Worm (Caenorhabditis elegans) whole organism, L1 larva: ENCODE data around the gene slo-2.

Experiments used
- Y116A8C.19 ChIP-seq: sonication (generic microtip); optimal IDR thresholded peaks from 2 replicates; lab custom pipeline; 2016; ENCODE audit warnings: missing compliant biosample characterization, missing genetic modification characterization, borderline replicate concordance
- aha-1 ChIP-seq: fragments of 150-350 bp; optimal IDR thresholded peaks from 2 replicates; lab custom pipeline; 2014; ENCODE audit warnings: missing biosample characterization, missing genetic modification characterization
- blmp-1 ChIP-seq: fragments of 150-350 bp; optimal IDR thresholded peaks from 2 replicates; lab custom pipeline; 2014; ENCODE audit warnings: missing biosample characterization, missing genetic modification characterization
- ceh-8 ChIP-seq: fragments of 200-800 bp; sonication (Bioruptor generic); optimal IDR thresholded peaks from 2 replicates; lab custom pipeline; 2018; ENCODE audit warnings: mild to moderate bottlenecking, missing genetic modification characterization, moderate library complexity, missing compliant biosample characterization
- ceh-88 ChIP-seq: fragments of 200-800 bp; sonication (Bioruptor generic); IDR thresholded peaks from 2 replicates; pipeline ENCODE4 v1.3.6; 2022; ENCODE audit warnings: missing genetic modification characterization, missing compliant biosample characterization
- ces-1 ChIP-seq: fragments of 150-350 bp; optimal IDR thresholded peaks from 2 replicates; lab custom pipeline; 2014; ENCODE audit warnings: missing biosample characterization, missing genetic modification reagents, missing genetic modification characterization
- efl-3 ChIP-seq: fragments of 200-800 bp; sonication (Bioruptor generic); optimal IDR thresholded peaks from 2 replicates; lab custom pipeline; 2018; ENCODE audit warnings: mild to moderate bottlenecking, missing genetic modification characterization, missing compliant biosample characterization
- elt-2 ChIP-seq: sonication (generic microtip); optimal IDR thresholded peaks from 2 replicates; lab custom pipeline; 2016; ENCODE audit warnings: missing genetic modification characterization, mild to moderate bottlenecking, inconsistent platforms, missing compliant biosample characterization, missing genetic modification reagents
- elt-3 ChIP-seq, 6 experiments: fragments of 150-350 bp in 1 of 6; sonication (generic microtip); optimal IDR thresholded peaks; 2 replicates each; lab custom pipeline; 2017 to 2018; ENCODE audit warnings: missing biosample characterization in 6 of 6, missing genetic modification characterization in 6 of 6, inconsistent platforms in 1 of 6
- ets-5 ChIP-seq: fragments of 200-800 bp; sonication (Bioruptor generic); IDR thresholded peaks from 2 replicates; pipeline ENCODE4 v1.3.6; 2022; ENCODE audit warnings: missing genetic modification characterization, missing compliant biosample characterization
- fkh-10 ChIP-seq: sonication (generic microtip); optimal IDR thresholded peaks from 2 replicates; lab custom pipeline; 2017; ENCODE audit warnings: missing biosample characterization, missing genetic modification reagents, missing genetic modification characterization
- hlh-17 ChIP-seq: fragments of 200-800 bp; sonication (Bioruptor generic); optimal IDR thresholded peaks from 2 replicates; lab custom pipeline; 2018; ENCODE audit warnings: missing genetic modification characterization, mild to moderate bottlenecking, missing compliant biosample characterization, moderate library complexity, borderline replicate concordance
- isw-1 ChIP-seq: fragments of 200-800 bp; sonication (Bioruptor generic); IDR thresholded peaks from 2 replicates; pipeline ENCODE4 v1.3.6; 2022; ENCODE audit warnings: missing genetic modification characterization, missing compliant biosample characterization
- lin-13 ChIP-seq: fragments of 150-350 bp; optimal IDR thresholded peaks from 2 replicates; lab custom pipeline; 2014; ENCODE audit warnings: missing biosample characterization, missing genetic modification reagents, missing genetic modification characterization
- lin-14 ChIP-seq: fragments of 200-800 bp; sonication (Bioruptor generic); optimal IDR thresholded peaks from 2 replicates; lab custom pipeline; 2018; ENCODE audit warnings: mild to moderate bottlenecking, missing genetic modification characterization, moderate library complexity, missing compliant biosample characterization
- lsy-2 ChIP-seq, 2 experiments: fragments of 150-350 bp; optimal IDR thresholded peaks; 2 replicates each; lab custom pipeline; 2014; ENCODE audit warnings: missing biosample characterization in 2 of 2, missing genetic modification characterization in 2 of 2
- mdl-1 ChIP-seq, 2 experiments: fragments of 150-350 bp; optimal IDR thresholded peaks; 2 replicates each; lab custom pipeline; 2014 to 2017; ENCODE audit warnings: missing biosample characterization in 2 of 2, missing genetic modification characterization in 2 of 2, inconsistent platforms in 1 of 2
- mep-1 ChIP-seq: fragments of 150-350 bp; optimal IDR thresholded peaks from 2 replicates; lab custom pipeline; 2014; ENCODE audit warnings: missing biosample characterization, missing genetic modification characterization
- nhr-11 ChIP-seq: fragments of 150-350 bp; optimal IDR thresholded peaks from 2 replicates; lab custom pipeline; 2014; ENCODE audit warnings: missing biosample characterization, missing genetic modification characterization
- nhr-12 ChIP-seq: sonication (generic microtip); optimal IDR thresholded peaks from 2 replicates; lab custom pipeline; 2017; ENCODE audit warnings: missing biosample characterization, missing genetic modification characterization
- nhr-19 ChIP-seq: fragments of 200-800 bp; sonication (Bioruptor generic); conservative IDR thresholded peaks from 2 replicates; pipeline ENCODE4 v1.3.6; 2022; ENCODE audit warnings: missing genetic modification characterization, missing compliant biosample characterization
- nhr-237 ChIP-seq: fragments of 150-350 bp; optimal IDR thresholded peaks from 2 replicates; lab custom pipeline; 2014; ENCODE audit warnings: missing biosample characterization, missing genetic modification characterization
- nhr-77 ChIP-seq: fragments of 150-350 bp; optimal IDR thresholded peaks from 2 replicates; lab custom pipeline; 2014; ENCODE audit warnings: missing biosample characterization, missing genetic modification characterization
- nhr-84 ChIP-seq: sonication (generic microtip); optimal IDR thresholded peaks from 2 replicates; lab custom pipeline; 2017; ENCODE audit warnings: missing biosample characterization, missing genetic modification characterization
- nhr-85 ChIP-seq: sonication (generic microtip); peaks from one replicate; lab custom pipeline; 2016; ENCODE audit warnings: missing genetic modification characterization, inconsistent platforms, missing compliant biosample characterization
- pag-3 ChIP-seq: sonication (generic microtip); optimal IDR thresholded peaks from 2 replicates; lab custom pipeline; 2017; ENCODE audit warnings: missing genetic modification characterization, mild to moderate bottlenecking, missing compliant biosample characterization, antibody characterized with exemption, borderline replicate concordance; ENCODE audit not compliant: insufficient read depth
- pax-3 ChIP-seq: fragments of 200-800 bp; sonication (Bioruptor generic); optimal IDR thresholded peaks from 2 replicates; lab custom pipeline; 2018; ENCODE audit warnings: mild to moderate bottlenecking, missing genetic modification characterization, moderate library complexity, missing compliant biosample characterization
- sox-4 ChIP-seq: sonication (generic microtip); optimal IDR thresholded peaks from 2 replicates; lab custom pipeline; 2016; ENCODE audit warnings: missing genetic modification characterization, missing compliant biosample characterization
- sup-37 ChIP-seq: fragments of 200-800 bp; sonication (Bioruptor generic); optimal IDR thresholded peaks from 2 replicates; lab custom pipeline; 2018; ENCODE audit warnings: mild to moderate bottlenecking, missing genetic modification characterization, missing compliant biosample characterization
- unc-30 ChIP-seq: sonication (generic microtip); optimal IDR thresholded peaks from 2 replicates; lab custom pipeline; 2017; ENCODE audit warnings: missing biosample characterization, missing genetic modification characterization
- unc-62 ChIP-seq: fragments of 150-350 bp; optimal IDR thresholded peaks from 2 replicates; lab custom pipeline; 2014; ENCODE audit warnings: missing biosample characterization, missing genetic modification reagents, missing genetic modification characterization
- vab-15 ChIP-seq: sonication (generic microtip); optimal IDR thresholded peaks from 2 replicates; lab custom pipeline; 2017; ENCODE audit warnings: missing genotype, mild to moderate bottlenecking, missing genetic modification characterization, missing compliant biosample characterization
- zip-4 ChIP-seq: fragments of 200-800 bp; sonication (Bioruptor generic); optimal IDR thresholded peaks from 2 replicates; lab custom pipeline; 2018; ENCODE audit warnings: mild to moderate bottlenecking, missing genetic modification characterization, moderate library complexity, missing compliant biosample characterization
- ztf-11 ChIP-seq, 2 experiments: sonication (generic microtip); optimal IDR thresholded peaks; 2 replicates each; lab custom pipeline; 2016 to 2017; ENCODE audit warnings: missing genetic modification characterization in 2 of 2, missing biosample characterization in 1 of 2, missing compliant biosample characterization in 1 of 2

slo-2 gene

DNA sequence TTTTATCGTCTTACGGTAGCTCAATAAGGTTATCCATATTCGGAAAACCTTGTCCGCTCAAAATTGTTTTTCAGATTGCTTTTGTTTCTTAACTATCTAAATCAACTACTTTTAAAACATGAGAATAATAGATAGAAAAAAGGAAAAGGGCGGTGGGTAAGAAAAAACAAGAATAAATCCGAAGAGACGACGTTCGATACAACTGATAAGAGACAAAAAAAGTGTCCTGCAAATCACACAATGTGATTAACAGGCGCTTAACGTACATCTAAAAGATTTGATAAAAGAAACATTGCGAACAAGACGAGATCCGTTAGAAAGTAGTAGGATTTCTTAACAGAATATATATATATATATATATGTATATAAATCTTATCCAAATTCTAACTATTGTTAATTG lies 27.8 kb upstream of the slo-2 start, which contains the start of gene hum-4:
hum-4 (minus strand) TSS at position 101 of the 400 bp plus-strand sequence.
- TF ChIP-seq ceh-88 (GFP tag; lab: Robert Waterston, UW) (no peak), blmp-1 (tag; lab: Kevin White, UChicago) (peak; percentile 10)
- TF ChIP-seq, all 84 proteins: peak for 1

DNA sequence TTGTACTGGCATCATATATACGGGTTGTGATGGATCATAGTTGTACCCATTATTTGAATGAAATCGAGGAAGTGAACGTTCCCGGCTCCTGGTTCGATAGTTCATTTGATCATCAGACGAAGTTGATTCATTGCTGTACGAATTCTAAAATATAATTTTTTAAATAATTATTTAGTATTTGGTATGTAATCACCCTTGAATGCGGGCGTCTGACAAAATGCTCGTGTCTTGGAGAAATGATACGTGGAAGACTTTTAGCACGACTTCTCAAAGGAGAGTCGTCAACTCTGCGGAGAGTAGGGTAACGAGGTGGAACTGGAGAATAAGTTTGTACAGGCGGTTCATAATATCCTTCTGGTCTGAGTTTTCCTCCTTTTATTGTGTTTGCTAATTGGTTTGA lies 21.8 kb upstream of the slo-2 start:
- TF ChIP-seq pax-3 (tag; lab: Kevin White, UChicago) (no peak), vab-15 (tag; lab: Kevin White, UChicago) (no peak), mdl-1 (tag; optimal IDR thresholded peaks at IDR 0.05; lab: Kevin White, UChicago) (no peak), fkh-10 (no peak), elt-3 (tag; optimal IDR thresholded peaks at IDR 0.05; lab: Kevin White, UChicago) (no peak), nhr-85 (tag; lab: Kevin White, UChicago) (no peak), pag-3 (tag; lab: Kevin White, UChicago) (no peak), zip-4 (GFP tag; lab: Kevin White, UChicago) (no peak), efl-3 (no peak), ets-5 (GFP tag; lab: Robert Waterston, UW) (no peak), Y116A8C.19 (no peak), nhr-237 (tag; lab: Kevin White, UChicago) (no peak), unc-30 (tag; lab: Kevin White, UChicago) (no peak), ztf-11 (tag; optimal IDR thresholded peaks at IDR 0.05; lab: Kevin White, UChicago) (no peak), sox-4 (tag; lab: Kevin White, UChicago) (no peak), nhr-77 (tag; lab: Kevin White, UChicago) (no peak), nhr-84 (tag; lab: Kevin White, UChicago) (no peak), nhr-11 (tag; lab: Kevin White, UChicago) (no peak), ces-1 (GFP tag; lab: Kevin White, UChicago) (no peak)

DNA sequence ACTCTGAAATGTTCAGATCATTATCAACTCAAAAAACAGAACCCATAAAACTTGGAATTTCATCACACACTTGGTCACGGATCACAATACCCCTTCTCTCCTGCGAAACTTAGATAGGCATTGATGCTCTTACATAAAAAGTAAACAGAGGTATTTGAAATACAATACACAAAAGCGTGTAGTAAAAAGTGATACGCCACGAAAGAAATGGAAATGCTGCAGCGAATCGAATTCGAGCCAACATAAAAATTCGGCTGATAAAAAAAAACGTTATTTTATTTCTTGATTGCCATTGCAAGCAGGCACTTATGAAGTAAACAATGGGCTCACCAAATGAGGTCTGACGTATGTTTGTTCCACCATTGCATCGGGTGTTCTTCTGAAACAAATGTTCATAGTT lies 20.9 kb upstream of the slo-2 start:
- TF ChIP-seq elt-2 (peak; percentile 59), lin-13 (GFP tag; lab: Kevin White, UChicago) (no peak)
- TF ChIP-seq, all 84 proteins: peak for 1

DNA sequence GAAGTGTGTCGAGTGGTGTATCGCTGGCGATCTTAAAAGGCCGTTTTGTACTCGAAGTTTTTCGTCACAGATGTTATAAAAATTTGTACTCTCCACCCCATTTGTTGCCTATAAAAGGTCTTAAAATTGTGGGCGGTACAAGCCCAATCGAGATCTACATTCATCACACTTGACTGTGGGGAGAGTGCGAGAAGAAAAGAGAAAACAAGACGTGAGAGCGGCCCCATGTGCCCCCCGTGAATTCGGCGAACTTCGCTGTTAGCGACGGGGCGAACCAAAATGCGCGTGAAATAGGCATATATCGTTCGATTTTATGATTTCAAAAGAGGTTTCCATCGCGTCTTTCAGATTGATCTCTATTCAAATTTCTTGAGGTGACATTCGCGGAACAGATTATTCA lies 14.3 kb upstream of the slo-2 start, which contains the start of gene F46C3.6:
F46C3.6 (minus strand) TSS at position 87 of the 400 bp plus-strand sequence.
- TF ChIP-seq hlh-17 (GFP tag; lab: Kevin White, UChicago) (no peak), lin-14 (GFP tag; lab: Kevin White, UChicago) (peak; percentile 11), blmp-1 (tag; lab: Kevin White, UChicago) (peak; percentile 42), nhr-85 (tag; lab: Kevin White, UChicago) (peak; percentile 87)

DNA sequence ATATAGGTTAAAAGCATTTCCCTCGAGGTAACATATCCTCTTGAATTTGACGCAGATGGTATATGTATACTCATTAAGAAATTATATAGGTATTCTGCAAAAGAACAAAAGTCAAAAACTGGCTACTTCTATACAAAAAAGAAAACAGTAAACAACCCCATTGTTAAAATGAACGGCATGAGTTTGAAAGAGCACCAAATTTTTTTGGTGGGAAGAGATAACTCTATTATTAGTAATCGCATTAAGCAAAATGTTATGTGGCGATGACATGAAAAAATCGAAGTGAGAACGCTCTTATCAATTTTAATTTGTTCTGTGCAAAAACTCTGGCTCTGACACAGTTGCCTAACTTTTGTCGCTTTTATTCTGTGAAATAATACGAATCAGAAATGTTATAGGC lies 12.9 kb upstream of the slo-2 start, which contains the start of gene F46C3.2:
F46C3.2 (minus strand) TSS at position 101 of the 400 bp plus-strand sequence.
- TF ChIP-seq hlh-17 (GFP tag; lab: Kevin White, UChicago) (no peak), ces-1 (GFP tag; lab: Kevin White, UChicago) (no peak), vab-15 (tag; lab: Kevin White, UChicago) (no peak), unc-62 (GFP tag; lab: Kevin White, UChicago) (no peak), nhr-12 (tag; lab: Kevin White, UChicago) (no peak), ceh-8 (GFP tag; lab: Kevin White, UChicago) (no peak), mep-1 (tag; lab: Kevin White, UChicago) (no peak), isw-1 (GFP tag; lab: Robert Waterston, UW) (no peak), nhr-19 (GFP tag; lab: Robert Waterston, UW) (no peak), sup-37 (no peak), aha-1 (no peak), lsy-2 (tag; optimal IDR thresholded peaks at IDR 0.05; lab: Kevin White, UChicago) (no peak)
